Fruit fly (Drosophila melanogaster): ENCODE data around the gene Ptp61F.

Gene Ptp61F

dm6 chr3L:1370939-1371338 is 104.1 kb downstream of the Ptp61F start (continued):
- TF ChIP-seq lz (GFP tag; optimal IDR thresholded peaks at IDR 0.05) (peak; percentile 29), Lpt (GFP tag; optimal IDR thresholded peaks at IDR 0.05) (peak; percentile 19), CG10631 (GFP tag; optimal IDR thresholded peaks at IDR 0.05) (peak; percentile 39), OdsH (GFP tag; optimal IDR thresholded peaks at IDR 0.05) (peak; percentile 66), CG7368 (GFP tag; optimal IDR thresholded peaks at IDR 0.05) (no peak), CG3032 (tag; optimal IDR thresholded peaks at IDR 0.05) (no peak), CG10669 (GFP tag; optimal IDR thresholded peaks at IDR 0.05) (peak; percentile 17), Gug (GFP tag; IDR thresholded peaks at IDR 0.05) (no peak), dac (GFP tag; optimal IDR thresholded peaks at IDR 0.05) (peak; percentile 18), fd59A (GFP tag; optimal IDR thresholded peaks at IDR 0.05) (peak; percentile 4), Eip78C (GFP tag) (peak; percentile 86), CG6808 (GFP tag; optimal IDR thresholded peaks at IDR 0.05) (no peak), ss (GFP tag; optimal IDR thresholded peaks at IDR 0.05) (no peak), CG32006 (GFP tag; optimal IDR thresholded peaks at IDR 0.05) (peak; percentile 68), Hr39 (GFP tag; optimal IDR thresholded peaks at IDR 0.05) (peak; percentile 47), Met (GFP tag; optimal IDR thresholded peaks at IDR 0.05) (peak; percentile 20), CG8319 (GFP tag; optimal IDR thresholded peaks at IDR 0.05) (no peak), CG34406 (GFP tag; optimal IDR thresholded peaks at IDR 0.05) (peak; percentile 27), pdm3 (GFP tag; optimal IDR thresholded peaks at IDR 0.05) (peak; percentile 51), Hr38 (GFP tag; optimal IDR thresholded peaks at IDR 0.05) (no peak), CG11294 (GFP tag; IDR thresholded peaks at IDR 0.05) (0 out of 2 replicates have a peak, but pooled peaks have one; percentile 18), CG15336 (GFP tag; IDR thresholded peaks at IDR 0.05) (peak; percentile 82), Ets21C (GFP tag; optimal IDR thresholded peaks at IDR 0.05) (no peak)

DNA sequence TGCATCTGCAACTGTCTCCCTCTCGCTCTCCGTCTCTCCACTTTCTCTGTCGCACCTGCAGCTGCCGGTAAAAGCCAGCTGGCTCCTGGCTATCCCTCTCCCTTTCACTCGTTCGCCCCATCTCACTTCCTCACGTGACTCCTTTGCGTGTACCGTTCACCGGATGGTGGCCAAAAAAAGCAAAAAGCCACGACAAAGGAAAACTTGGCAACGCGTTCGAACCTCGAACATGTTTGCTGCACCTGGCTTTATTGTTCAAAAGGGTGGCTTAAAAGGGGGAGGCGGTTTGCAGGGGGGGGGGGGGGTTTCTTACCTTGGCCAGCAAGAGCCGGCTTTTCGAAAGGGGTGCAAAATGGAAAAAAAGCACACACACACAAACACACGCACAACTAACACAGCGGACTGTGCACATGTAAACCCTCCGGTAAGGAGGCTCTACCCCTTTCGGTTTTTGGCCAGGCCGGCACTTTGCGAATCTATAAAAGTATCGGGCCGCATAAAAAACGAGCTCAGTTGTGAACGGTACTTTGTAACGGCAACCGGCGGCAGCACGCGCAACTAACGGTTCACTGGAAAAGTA is 104.9 kb downstream of the Ptp61F start, which contains the start of gene ru:
TSS of gene ru (plus strand) at position 530 of the 580 bp plus-strand sequence.
- peak; percentile 36 to 59 for TF ChIP-seq ss (GFP tag; optimal IDR thresholded peaks at IDR 0.05)
- TF ChIP-seq Sox15 (GFP tag; optimal IDR thresholded peaks at IDR 0.05) = no peak
- TF ChIP-seq CG10669 (GFP tag; optimal IDR thresholded peaks at IDR 0.05) = no peak
- peak; percentile 40 for TF ChIP-seq Eip78C (GFP tag)
- TF ChIP-seq cyc (GFP tag; optimal IDR thresholded peaks at IDR 0.05) = no peak
- TF ChIP-seq CG3919 (GFP tag; optimal IDR thresholded peaks at IDR 0.05) = no peak
- no peak for TF ChIP-seq CG6276 (GFP tag; optimal IDR thresholded peaks at IDR 0.05)
- TF ChIP-seq lz (GFP tag; optimal IDR thresholded peaks at IDR 0.05) = no peak
- no peak for TF ChIP-seq vri (GFP tag; optimal IDR thresholded peaks at IDR 0.05)
- TF ChIP-seq CG15336 (GFP tag; IDR thresholded peaks at IDR 0.05) = no peak
- TF ChIP-seq CG8632 (GFP tag; optimal IDR thresholded peaks at IDR 0.05) = no peak
- TF ChIP-seq Ets96B (tag; optimal IDR thresholded peaks at IDR 0.05) = no peak
- TF ChIP-seq CG8319 (GFP tag; optimal IDR thresholded peaks at IDR 0.05) = no peak

- TF ChIP-seq Ets21C (GFP tag; optimal IDR thresholded peaks at IDR 0.05) = peak; percentile 76
- peak; percentile 83 for TF ChIP-seq Met (GFP tag; optimal IDR thresholded peaks at IDR 0.05)
- peak; percentile 89 for TF ChIP-seq Hr39 (GFP tag; optimal IDR thresholded peaks at IDR 0.05)
- TF ChIP-seq Hr38 (GFP tag; optimal IDR thresholded peaks at IDR 0.05) = no peak
- peak; percentile 73 for TF ChIP-seq OdsH (GFP tag; optimal IDR thresholded peaks at IDR 0.05)
- peak; percentile 2 for TF ChIP-seq CG6854 (GFP tag; optimal IDR thresholded peaks at IDR 0.05)
- peak; percentile 11 for TF ChIP-seq dsx (GFP tag; optimal IDR thresholded peaks at IDR 0.05; ENCODE audit: poor library complexity, severe bottlenecking)
- TF ChIP-seq ss (GFP tag; optimal IDR thresholded peaks at IDR 0.05) = peak in 1 of 2 experiments; percentile 49
- TF ChIP-seq Lpt (GFP tag; optimal IDR thresholded peaks at IDR 0.05) = no peak
- peak; percentile 74 for TF ChIP-seq CG6792 (GFP tag; optimal IDR thresholded peaks at IDR 0.05)
- TF ChIP-seq Ets96B (tag; optimal IDR thresholded peaks at IDR 0.05) = peak; percentile 29
- TF ChIP-seq CG32006 (GFP tag; optimal IDR thresholded peaks at IDR 0.05) = peak; percentile 35
- peak; percentile 74 for TF ChIP-seq CG8632 (GFP tag; optimal IDR thresholded peaks at IDR 0.05)
- TF ChIP-seq pdm3 (GFP tag; optimal IDR thresholded peaks at IDR 0.05) = peak; percentile 64
- peak; percentile 72 for TF ChIP-seq CG8319 (GFP tag; optimal IDR thresholded peaks at IDR 0.05)
- peak; percentile 71 for TF ChIP-seq Smox (GFP tag; optimal IDR thresholded peaks at IDR 0.05)
- peak; percentile 37 for TF ChIP-seq Hr4 (GFP tag; optimal IDR thresholded peaks at IDR 0.05)
- no peak for TF ChIP-seq CG6276 (GFP tag; optimal IDR thresholded peaks at IDR 0.05)
- peak; percentile 1 for TF ChIP-seq CG1621 (tag; optimal IDR thresholded peaks at IDR 0.05)
- peak; percentile 47 for TF ChIP-seq CG15336 (GFP tag; IDR thresholded peaks at IDR 0.05)
- peak; percentile 94 for TF ChIP-seq Eip78C (GFP tag)
- peak; percentile 77 for TF ChIP-seq CG34406 (GFP tag; optimal IDR thresholded peaks at IDR 0.05)
- peak; percentile 21 for TF ChIP-seq spab (GFP tag; optimal IDR thresholded peaks at IDR 0.05)
- no peak for TF ChIP-seq dac (GFP tag; optimal IDR thresholded peaks at IDR 0.05)
- no peak for TF ChIP-seq CG4318 (GFP tag; optimal IDR thresholded peaks at IDR 0.05)
- no peak for TF ChIP-seq CG16779 (tag; optimal IDR thresholded peaks at IDR 0.05)
- TF ChIP-seq Sox15 (GFP tag; optimal IDR thresholded peaks at IDR 0.05) = peak; percentile 71
- peak; percentile 38 for TF ChIP-seq Sox102F (GFP tag; optimal IDR thresholded peaks at IDR 0.05)
- peak; percentile 68 for TF ChIP-seq CG3919 (GFP tag; optimal IDR thresholded peaks at IDR 0.05)
- TF ChIP-seq fkh (GFP tag; optimal IDR thresholded peaks at IDR 0.05) = peak; percentile 61
- peak; percentile 62 for TF ChIP-seq Sox14 (GFP tag; optimal IDR thresholded peaks at IDR 0.05)
- TF ChIP-seq esn (GFP tag; optimal IDR thresholded peaks at IDR 0.05) = peak; percentile 83
These were observed 106.8 kb downstream of the Ptp61F start for dm6 chr3L:1368201-1368617.
